Worm (Caenorhabditis elegans): ENCODE data around the gene ceh-19.

ceh-19 gene

ce11 chrIV:7924975-7925828 is 30.5 kb downstream of the ceh-19 start (continued):
- TF ChIP-seq nhr-27 (tag; optimal IDR thresholded peaks at IDR 0.05) (no peak), him-1 (tag; optimal IDR thresholded peaks at IDR 0.05) (no peak), mcd-1 (GFP tag; IDR thresholded peaks at IDR 0.05) (no peak), lin-54 (GFP tag; optimal IDR thresholded peaks at IDR 0.05) (peak; percentile 69), ztf-3 (GFP tag; optimal IDR thresholded peaks at IDR 0.05) (no peak), lsl-1 (GFP tag; optimal IDR thresholded peaks at IDR 0.05) (no peak), nhr-80 (tag; optimal IDR thresholded peaks at IDR 0.05) (no peak), let-607 (tag; optimal IDR thresholded peaks at IDR 0.05) (no peak), dox-1 (GFP tag; IDR thresholded peaks at IDR 0.05) (no peak), C06A6.2 (GFP tag; conservative IDR thresholded peaks at IDR 0.05) (no peak), hlh-12 (tag; optimal IDR thresholded peaks at IDR 0.05) (no peak), nfyb-1 (GFP tag; IDR thresholded peaks at IDR 0.05) (no peak), madf-10 (tag; optimal IDR thresholded peaks at IDR 0.05) (no peak), zfh-2 (GFP tag; conservative IDR thresholded peaks at IDR 0.05) (peak; percentile 52), attf-6 (GFP tag; IDR thresholded peaks at IDR 0.05) (peak; percentile 57; the same call in 1 of the 2 replicates), snpc-1.1 (tag; optimal IDR thresholded peaks at IDR 0.05; ENCODE audit: insufficient read depth) (peak; percentile 30), B0035.1 (tag; optimal IDR thresholded peaks at IDR 0.05) (no peak), lir-1 (GFP tag; conservative IDR thresholded peaks at IDR 0.05) (no peak), egl-18 (GFP tag; IDR thresholded peaks at IDR 0.05) (no peak), ZK185.1 (tag; optimal IDR thresholded peaks at IDR 0.05; ENCODE audit: poor library complexity, severe bottlenecking) (no peak), rcor-1 (GFP tag; IDR thresholded peaks at IDR 0.05) (0 out of 2 replicates have a peak, but pooled peaks have one; percentile 53), snpc-3.4 (tag; optimal IDR thresholded peaks at IDR 0.05) (peak; percentile 59), B0336.3 (GFP tag; IDR thresholded peaks at IDR 0.05) (peak; percentile 80), F39B2.1 (GFP tag; IDR thresholded peaks at IDR 0.05) (no peak), C17E4.6 (GFP tag; IDR thresholded peaks at IDR 0.05) (no peak), F55B11.4 (tag; optimal IDR thresholded peaks at IDR 0.05; ENCODE audit: borderline replicate concordance, insufficient read depth) (no peak), attf-5 (GFP tag; optimal IDR thresholded peaks at IDR 0.05) (no peak), chd-7 (tag; optimal IDR thresholded peaks at IDR 0.05) (no peak), mel-28 (tag; optimal IDR thresholded peaks at IDR 0.05; ENCODE audit: borderline replicate concordance) (no peak), cebp-2 (GFP tag; IDR thresholded peaks at IDR 0.05) (0 out of 2 replicates have a peak, but pooled peaks have one; percentile 81), zim-3 (tag; optimal IDR thresholded peaks at IDR 0.05) (no peak), lin-40 (tag; optimal IDR thresholded peaks at IDR 0.05) (no peak), akir-1 (GFP tag; optimal IDR thresholded peaks at IDR 0.05) (no peak), Y56A3A.18 (GFP tag; IDR thresholded peaks at IDR 0.05) (peak; percentile 68; the same call in 1 of the 2 replicates), ceh-79 (tag; optimal IDR thresholded peaks at IDR 0.05) (no peak), sea-2 (GFP tag; IDR thresholded peaks at IDR 0.05) (no peak), madf-3 (GFP tag; IDR thresholded peaks at IDR 0.05) (peak; percentile 24; the same call in 1 of the 2 replicates), hrde-1 (tag; optimal IDR thresholded peaks at IDR 0.05; ENCODE audit: borderline replicate concordance) (peak; percentile 79), bed-1 (GFP tag; IDR thresholded peaks at IDR 0.05) (no peak), nhr-120 (GFP tag; IDR thresholded peaks at IDR 0.05) (no peak), madf-6 (GFP tag; IDR thresholded peaks at IDR 0.05) (peak; percentile 62), F23B12.7 (tag; optimal IDR thresholded peaks at IDR 0.05; ENCODE audit: insufficient read depth) (no peak), Y53G8AR.9 (GFP tag; conservative IDR thresholded peaks at IDR 0.05) (peak; percentile 62; the same call in 1 of the 2 replicates), F52B5.7 (tag; optimal IDR thresholded peaks at IDR 0.05) (peak; percentile 18), sptf-2 (GFP tag; optimal IDR thresholded peaks at IDR 0.05) (no peak), Y53F4B.3 (GFP tag; IDR thresholded peaks at IDR 0.05) (no peak)

All from whole organism, young adult.